Fruit fly (Drosophila melanogaster) whole organism, prepupa: ENCODE results near the gene msd1.

Experiments
- Blimp-1 ChIP-seq: fragments of 200-800 bp; sonication (Bioruptor generic); optimal IDR thresholded peaks from 3 replicates; lab custom pipeline; 2017; ENCODE audit warnings: missing biosample characterization, missing genetic modification characterization, mild to moderate bottlenecking, moderate library complexity, missing genetic modification reagents
- CG10631 ChIP-seq: fragments of 200-800 bp; sonication (Bioruptor generic); optimal IDR thresholded peaks from 2 replicates; lab custom pipeline; 2016; ENCODE audit warnings: missing biosample characterization, missing genetic modification characterization
- CG10669 ChIP-seq: fragments of 200-800 bp; sonication (Bioruptor generic); optimal IDR thresholded peaks from 3 replicates; lab custom pipeline; 2018; ENCODE audit warnings: missing biosample characterization, mild to moderate bottlenecking, missing genetic modification characterization, moderate library complexity
- CG11294 ChIP-seq: fragments of 200-800 bp; sonication (Bioruptor generic); IDR thresholded peaks from 2 replicates; pipeline ENCODE4 v1.3.6; 2022; ENCODE audit warnings: missing biosample characterization, missing genetic modification characterization
- CG11762 ChIP-seq: fragments of 200-800 bp; sonication (Bioruptor generic); optimal IDR thresholded peaks from 3 replicates; lab custom pipeline; 2016; ENCODE audit warnings: missing biosample characterization, missing genetic modification characterization; ENCODE audit not compliant: insufficient read depth
- CG11902 ChIP-seq: fragments of 200-800 bp; sonication (Bioruptor generic); optimal IDR thresholded peaks from 3 replicates; lab custom pipeline; 2016; ENCODE audit warnings: missing biosample characterization, missing genetic modification characterization
- CG15336 ChIP-seq: fragments of 200-800 bp; sonication (Bioruptor generic); IDR thresholded peaks from 2 replicates; pipeline ENCODE4 v1.3.6; 2022; ENCODE audit warnings: missing biosample characterization, missing genetic modification characterization
- CG1621 ChIP-seq: fragments of 200-800 bp; sonication (Bioruptor generic); optimal IDR thresholded peaks from 3 replicates; lab custom pipeline; 2018; ENCODE audit warnings: missing biosample characterization, mild to moderate bottlenecking, missing genetic modification characterization
- CG16779 ChIP-seq: fragments of 200-800 bp; sonication (Bioruptor generic); optimal IDR thresholded peaks from 3 replicates; lab custom pipeline; 2017; ENCODE audit warnings: missing biosample characterization, mild to moderate bottlenecking, missing genetic modification characterization
- CG3032 ChIP-seq: fragments of 200-800 bp; optimal IDR thresholded peaks from 2 replicates; lab custom pipeline; 2019; ENCODE audit warnings: missing biosample characterization, mild to moderate bottlenecking, missing genetic modification characterization, moderate library complexity
- CG31627 ChIP-seq: fragments of 200-800 bp; sonication (Bioruptor generic); optimal IDR thresholded peaks from 3 replicates; lab custom pipeline; 2016; ENCODE audit warnings: missing biosample characterization, missing genetic modification characterization
- CG32006 ChIP-seq: fragments of 200-800 bp; sonication (Bioruptor generic); optimal IDR thresholded peaks from 3 replicates; lab custom pipeline; 2017; ENCODE audit warnings: missing biosample characterization, mild to moderate bottlenecking, missing genetic modification characterization
- CG34406 ChIP-seq: fragments of 200-800 bp; sonication (Bioruptor generic); optimal IDR thresholded peaks from 3 replicates; lab custom pipeline; 2016; ENCODE audit warnings: missing biosample characterization, missing genetic modification characterization
- CG3919 ChIP-seq: fragments of 200-800 bp; sonication (Bioruptor generic); optimal IDR thresholded peaks from 3 replicates; lab custom pipeline; 2016; ENCODE audit warnings: missing biosample characterization, missing genetic modification characterization
- CG4318 ChIP-seq: fragments of 200-800 bp; sonication (Bioruptor generic); optimal IDR thresholded peaks from 3 replicates; lab custom pipeline; 2017; ENCODE audit warnings: missing biosample characterization, mild to moderate bottlenecking, missing genetic modification characterization
- CG6276 ChIP-seq: fragments of 200-800 bp; sonication (Bioruptor generic); optimal IDR thresholded peaks from 2 replicates; lab custom pipeline; 2017; ENCODE audit warnings: missing biosample characterization, mild to moderate bottlenecking, missing genetic modification characterization
- CG6792 ChIP-seq: fragments of 200-800 bp; sonication (Bioruptor generic); optimal IDR thresholded peaks from 3 replicates; lab custom pipeline; 2016; ENCODE audit warnings: missing biosample characterization, missing genetic modification characterization
- CG6808 ChIP-seq: fragments of 200-800 bp; sonication (Bioruptor generic); optimal IDR thresholded peaks from 3 replicates; lab custom pipeline; 2017; ENCODE audit warnings: missing biosample characterization, missing genetic modification characterization, mild to moderate bottlenecking, moderate library complexity, missing genetic modification reagents
- CG6854 ChIP-seq: fragments of 200-800 bp; sonication (Bioruptor generic); optimal IDR thresholded peaks from 2 replicates; lab custom pipeline; 2017; ENCODE audit warnings: missing biosample characterization, mild to moderate bottlenecking, missing genetic modification characterization
- CG8119 ChIP-seq: fragments of 200-800 bp; sonication (Bioruptor generic); IDR thresholded peaks from 3 replicates; pipeline ENCODE4 v1.3.6; 2022; ENCODE audit warnings: missing biosample characterization, missing genetic modification characterization
- CG8319 ChIP-seq: fragments of 200-800 bp; sonication (Bioruptor generic); optimal IDR thresholded peaks from 3 replicates; lab custom pipeline; 2016; ENCODE audit warnings: missing biosample characterization, missing genetic modification characterization
- CG8632 ChIP-seq: fragments of 200-800 bp; sonication (Bioruptor generic); optimal IDR thresholded peaks from 3 replicates; lab custom pipeline; 2016; ENCODE audit warnings: missing biosample characterization, missing genetic modification characterization
- CG9139 ChIP-seq: fragments of 200-800 bp; sonication (Bioruptor generic); optimal IDR thresholded peaks from 3 replicates; lab custom pipeline; 2017; ENCODE audit warnings: missing biosample characterization, mild to moderate bottlenecking, missing genetic modification characterization
- Eip78C ChIP-seq: fragments of 200-800 bp; sonication (Bioruptor generic); peaks from one replicate; lab custom pipeline; 2016; ENCODE audit warnings: missing biosample characterization, missing genetic modification characterization
- Hr38 ChIP-seq: sonication (Bioruptor generic); optimal IDR thresholded peaks from 2 replicates; lab custom pipeline; 2016; ENCODE audit warnings: missing biosample characterization, missing genetic modification characterization
- Hr39 ChIP-seq: fragments of 200-800 bp; sonication (Bioruptor generic); optimal IDR thresholded peaks from 2 replicates; lab custom pipeline; 2016; ENCODE audit warnings: missing biosample characterization, missing genetic modification characterization
- Hr4 ChIP-seq: fragments of 200-800 bp; sonication (Bioruptor generic); optimal IDR thresholded peaks from 3 replicates; lab custom pipeline; 2016; ENCODE audit warnings: missing biosample characterization, missing genetic modification characterization
- Lpt ChIP-seq: fragments of 200-800 bp; sonication (Bioruptor generic); optimal IDR thresholded peaks from 3 replicates; lab custom pipeline; 2016; ENCODE audit warnings: missing biosample characterization, missing genetic modification characterization
- Met ChIP-seq: fragments of 200-800 bp; sonication (Bioruptor generic); optimal IDR thresholded peaks from 3 replicates; lab custom pipeline; 2016; ENCODE audit warnings: missing biosample characterization, missing genetic modification characterization
- Smox ChIP-seq: fragments of 200-800 bp; sonication (Bioruptor generic); optimal IDR thresholded peaks from 3 replicates; lab custom pipeline; 2016; ENCODE audit warnings: missing biosample characterization, missing genetic modification characterization
- Sox102F ChIP-seq: fragments of 200-800 bp; sonication (Bioruptor generic); optimal IDR thresholded peaks from 2 replicates; lab custom pipeline; 2016; ENCODE audit warnings: missing biosample characterization, mild to moderate bottlenecking, missing genetic modification characterization
- Sox14 ChIP-seq: fragments of 200-800 bp; sonication (Bioruptor generic); optimal IDR thresholded peaks from 3 replicates; lab custom pipeline; 2016; ENCODE audit warnings: missing biosample characterization, missing genetic modification characterization
- Sox15 ChIP-seq: fragments of 200-800 bp; sonication (Bioruptor generic); optimal IDR thresholded peaks from 3 replicates; lab custom pipeline; 2016; ENCODE audit warnings: missing biosample characterization, missing genetic modification characterization
- acj6 ChIP-seq: fragments of 200-800 bp; sonication (Bioruptor generic); optimal IDR thresholded peaks from 3 replicates; lab custom pipeline; 2016; ENCODE audit warnings: missing biosample characterization, missing genetic modification characterization
- dac ChIP-seq: fragments of 200-800 bp; sonication (Bioruptor generic); optimal IDR thresholded peaks from 2 replicates; lab custom pipeline; 2017; ENCODE audit warnings: missing biosample characterization, mild to moderate bottlenecking, missing genetic modification characterization
- eg ChIP-seq: fragments of 200-800 bp; sonication (Bioruptor generic); IDR thresholded peaks from 3 replicates; pipeline ENCODE4 v1.3.6; 2022; ENCODE audit warnings: missing biosample characterization, missing genetic modification characterization
- esn ChIP-seq: fragments of 200-800 bp; sonication (Bioruptor generic); optimal IDR thresholded peaks from 2 replicates; lab custom pipeline; 2016; ENCODE audit warnings: missing biosample characterization, mild to moderate bottlenecking, missing genetic modification characterization, moderate library complexity
- fd59A ChIP-seq: fragments of 200-800 bp; sonication (Bioruptor generic); optimal IDR thresholded peaks from 2 replicates; lab custom pipeline; 2017; ENCODE audit warnings: missing biosample characterization, mild to moderate bottlenecking, missing genetic modification characterization, missing genetic modification reagents
- fd85E ChIP-seq: fragments of 200-800 bp; sonication (Bioruptor generic); optimal IDR thresholded peaks from 3 replicates; lab custom pipeline; 2016; ENCODE audit warnings: missing biosample characterization, missing genetic modification characterization
- fkh ChIP-seq: fragments of 200-800 bp; sonication (Bioruptor generic); optimal IDR thresholded peaks from 3 replicates; lab custom pipeline; 2017; ENCODE audit warnings: missing biosample characterization, mild to moderate bottlenecking, missing genetic modification characterization, moderate library complexity
- lz ChIP-seq: fragments of 200-800 bp; sonication (Bioruptor generic); optimal IDR thresholded peaks from 3 replicates; lab custom pipeline; 2016; ENCODE audit warnings: missing biosample characterization, missing genetic modification characterization
- net ChIP-seq: fragments of 200-800 bp; sonication (Bioruptor generic); optimal IDR thresholded peaks from 3 replicates; lab custom pipeline; 2016; ENCODE audit warnings: missing biosample characterization, missing genetic modification characterization
- pdm3 ChIP-seq: fragments of 200-800 bp; sonication (Bioruptor generic); optimal IDR thresholded peaks from 3 replicates; lab custom pipeline; 2016; ENCODE audit warnings: missing biosample characterization, missing genetic modification characterization
- salr ChIP-seq, 2 experiments: fragments of 200-800 bp; sonication (Bioruptor generic); optimal IDR thresholded peaks; 3 replicates each; lab custom pipeline; 2016 to 2018; ENCODE audit warnings: missing biosample characterization in 2 of 2, missing genetic modification characterization in 2 of 2, mild to moderate bottlenecking in 1 of 2
- spab ChIP-seq: fragments of 200-800 bp; sonication (Bioruptor generic); optimal IDR thresholded peaks from 2 replicates; lab custom pipeline; 2017; ENCODE audit warnings: missing biosample characterization, mild to moderate bottlenecking, missing genetic modification characterization, missing genetic modification reagents
- ss ChIP-seq, 2 experiments: fragments of 200-800 bp; sonication (Bioruptor generic); optimal IDR thresholded peaks; 2 replicates in 1 of 2; 3 replicates in 1 of 2; lab custom pipeline; 2017 to 2018; ENCODE audit warnings: mild to moderate bottlenecking in 2 of 2, missing biosample characterization in 2 of 2, missing genetic modification characterization in 2 of 2, moderate library complexity in 1 of 2
- svp ChIP-seq: fragments of 200-800 bp; sonication (Bioruptor generic); peaks from one replicate; lab custom pipeline; 2016; ENCODE audit warnings: missing biosample characterization, missing genetic modification characterization
- topi ChIP-seq: fragments of 200-800 bp; sonication (Bioruptor generic); optimal IDR thresholded peaks from 3 replicates; lab custom pipeline; 2016; ENCODE audit warnings: missing biosample characterization, missing genetic modification characterization
- vri ChIP-seq: fragments of 200-800 bp; sonication (Bioruptor generic); optimal IDR thresholded peaks from 3 replicates; lab custom pipeline; 2016; ENCODE audit warnings: missing biosample characterization, mild to moderate bottlenecking, missing genetic modification characterization

msd1 gene

dm6 chr3L:1322706-1323105 lies 8.8 kb upstream of the msd1 start, which contains the start of gene CG9184:
CG9184 (minus strand) TSS chr3L:1322806.
- TF ChIP-seq CG10631 (GFP tag; lab: Kevin White, UChicago) (no peak), CG8119 (GFP tag; lab: Robert Waterston, UW) (no peak), CG11902 (GFP tag; lab: Kevin White, UChicago) (no peak)
- TF ChIP-seq, all 60 proteins: peak for 0

dm6 chr3L:1323136-1323535 lies 8.4 kb upstream of the msd1 start:
- no peak for TF ChIP-seq Met (GFP tag; lab: Kevin White, UChicago)
- no peak for TF ChIP-seq CG3032 (tag; lab: Kevin White, UChicago)
- TF ChIP-seq Sox102F (GFP tag; lab: Kevin White, UChicago) = no peak
- no peak for TF ChIP-seq CG8632
- no peak for TF ChIP-seq CG4318 (GFP tag; lab: Kevin White, UChicago)
- TF ChIP-seq CG10669 = no peak
- no peak for TF ChIP-seq salr (GFP tag; optimal IDR thresholded peaks at IDR 0.05; lab: Kevin White, UChicago)
- no peak for TF ChIP-seq svp (GFP tag; lab: Kevin White, UChicago)
- TF ChIP-seq eg (GFP tag; lab: Robert Waterston, UW) = no peak
- TF ChIP-seq CG11294 (GFP tag; lab: Robert Waterston, UW) = no peak
- TF ChIP-seq CG34406 (GFP tag; lab: Kevin White, UChicago) = no peak
- no peak for TF ChIP-seq Smox
- peak; percentile 41 for TF ChIP-seq Hr39 (GFP tag; lab: Kevin White, UChicago)
- TF ChIP-seq CG6808 (GFP tag; lab: Kevin White, UChicago) = no peak
- TF ChIP-seq CG8319 = no peak
- no peak for TF ChIP-seq CG10631 (GFP tag; lab: Kevin White, UChicago)
- TF ChIP-seq fd59A (GFP tag; lab: Kevin White, UChicago) = no peak
- TF ChIP-seq esn (GFP tag; lab: Kevin White, UChicago) = peak; percentile 34
- TF ChIP-seq vri (GFP tag; lab: Kevin White, UChicago) = peak; percentile 38
- TF ChIP-seq Hr38 (GFP tag; lab: Kevin White, UChicago) = no peak
- no peak for TF ChIP-seq Blimp-1 (GFP tag; lab: Kevin White, UChicago)
- TF ChIP-seq CG11762 (GFP tag; lab: Kevin White, UChicago) = no peak
- TF ChIP-seq CG31627 (GFP tag; lab: Kevin White, UChicago) = peak; percentile 37
- TF ChIP-seq fkh (GFP tag; lab: Kevin White, UChicago) = no peak
- peak; percentile 35; the same call in 1 of the 3 replicates for TF ChIP-seq CG8119 (GFP tag; lab: Robert Waterston, UW)
- no peak for TF ChIP-seq ss (GFP tag; optimal IDR thresholded peaks at IDR 0.05; lab: Kevin White, UChicago)
- TF ChIP-seq Hr4 (GFP tag; lab: Kevin White, UChicago) = no peak
- no peak for TF ChIP-seq spab
- TF ChIP-seq Lpt = no peak
- TF ChIP-seq Eip78C (GFP tag; lab: Kevin White, UChicago) = peak; percentile 44
- TF ChIP-seq CG1621 (tag; lab: Kevin White, UChicago) = no peak
- no peak for TF ChIP-seq CG6792
- no peak for TF ChIP-seq topi (GFP tag; lab: Kevin White, UChicago)
- no peak for TF ChIP-seq CG6276 (GFP tag; lab: Kevin White, UChicago)
- no peak for TF ChIP-seq pdm3 (GFP tag; lab: Kevin White, UChicago)
- no peak for TF ChIP-seq CG9139 (GFP tag; lab: Kevin White, UChicago)
- TF ChIP-seq fd85E (GFP tag; lab: Kevin White, UChicago) = no peak
- peak; percentile 60 for TF ChIP-seq CG15336 (GFP tag; lab: Robert Waterston, UW)
- no peak for TF ChIP-seq CG16779 (tag; lab: Kevin White, UChicago)
- TF ChIP-seq CG6854 (GFP tag; lab: Kevin White, UChicago) = no peak
- no peak for TF ChIP-seq acj6 (GFP tag; lab: Kevin White, UChicago)
- no peak for TF ChIP-seq Sox15 (GFP tag; lab: Kevin White, UChicago)
- no peak for TF ChIP-seq lz (GFP tag; lab: Kevin White, UChicago)
- no peak for TF ChIP-seq CG32006
- TF ChIP-seq dac = no peak
- TF ChIP-seq CG11902 (GFP tag; lab: Kevin White, UChicago) = no peak
- peak; percentile 31 for TF ChIP-seq Sox14 (GFP tag; lab: Kevin White, UChicago)
- no peak for TF ChIP-seq CG3919 (GFP tag; lab: Kevin White, UChicago)
- no peak for TF ChIP-seq net (GFP tag; lab: Kevin White, UChicago)
